Worm (Caenorhabditis elegans): Measurements from ENCODE around the gene Y53F4B.18.

DNA sequence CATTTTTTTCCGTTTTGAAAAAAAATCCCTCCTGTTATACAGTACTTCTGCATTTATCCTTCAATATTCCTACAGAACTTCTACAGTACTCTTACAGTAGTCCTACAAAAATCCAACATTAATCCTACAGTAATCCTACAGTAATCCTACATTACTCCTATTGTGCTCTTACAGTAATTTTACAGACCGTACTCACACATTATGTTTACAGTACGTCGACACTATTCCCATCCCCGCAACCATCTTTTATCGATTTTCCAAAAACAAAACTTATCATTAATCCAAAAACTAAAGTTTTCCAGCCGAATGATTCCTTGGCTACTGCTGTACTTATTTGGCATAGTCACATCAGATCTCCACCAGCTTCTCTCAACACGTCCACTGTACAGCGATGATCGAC lies 12.7 kb upstream of the Y53F4B.18 start, which contains the start of gene Y53F4B.20:
- TF ChIP-seq attf-6 (GFP tag; IDR thresholded peaks at IDR 0.05) (no peak), C17E4.6 (GFP tag; IDR thresholded peaks at IDR 0.05) (no peak), F49E8.2 (tag; optimal IDR thresholded peaks at IDR 0.05; ENCODE audit: insufficient read depth) (no peak)
